Worm (Caenorhabditis elegans): Measurements from ENCODE around the gene F28A10.4.
"Not testable (repeated sequence)": the region's sequence is repeated elsewhere in the genome, so short reads cannot be mapped to it uniquely, and the experiment has no call there.

Gene F28A10.4

ce11 chrII:808457-808856 is 35.6 kb upstream of the F28A10.4 start, which contains the start of gene F46F5.11:
F46F5.11 (plus strand) TSS chrII:808757.
- no peak for TF ChIP-seq mdl-1 (tag; optimal IDR thresholded peaks at IDR 0.05)
- no peak for TF ChIP-seq pax-3 (tag; optimal IDR thresholded peaks at IDR 0.05)
- TF ChIP-seq tbx-2 (tag; optimal IDR thresholded peaks at IDR 0.05): no peak

- TF ChIP-seq rnt-1 (tag; optimal IDR thresholded peaks at IDR 0.05): no peak
- no peak for TF ChIP-seq C04F5.9 (tag; optimal IDR thresholded peaks at IDR 0.05)
- TF ChIP-seq dpl-1 (GFP tag; optimal IDR thresholded peaks at IDR 0.05): no peak
- TF ChIP-seq mef-2 (tag; optimal IDR thresholded peaks at IDR 0.05): no peak
- TF ChIP-seq ceh-8 (GFP tag; optimal IDR thresholded peaks at IDR 0.05): no peak
- TF ChIP-seq swsn-7 (tag; optimal IDR thresholded peaks at IDR 0.05): no peak
- TF ChIP-seq nhr-19 (GFP tag; conservative IDR thresholded peaks at IDR 0.05): no peak
- TF ChIP-seq sox-4 (tag; optimal IDR thresholded peaks at IDR 0.05): no peak
- no peak for TF ChIP-seq lin-39 (tag; optimal IDR thresholded peaks at IDR 0.05)
These were observed 31.2 kb upstream of the F28A10.4 start, which contains the start of gene F46F5.5 for ce11 chrII:812917-813316. F46F5.5 (minus strand) TSS chrII:813017.

DNA sequence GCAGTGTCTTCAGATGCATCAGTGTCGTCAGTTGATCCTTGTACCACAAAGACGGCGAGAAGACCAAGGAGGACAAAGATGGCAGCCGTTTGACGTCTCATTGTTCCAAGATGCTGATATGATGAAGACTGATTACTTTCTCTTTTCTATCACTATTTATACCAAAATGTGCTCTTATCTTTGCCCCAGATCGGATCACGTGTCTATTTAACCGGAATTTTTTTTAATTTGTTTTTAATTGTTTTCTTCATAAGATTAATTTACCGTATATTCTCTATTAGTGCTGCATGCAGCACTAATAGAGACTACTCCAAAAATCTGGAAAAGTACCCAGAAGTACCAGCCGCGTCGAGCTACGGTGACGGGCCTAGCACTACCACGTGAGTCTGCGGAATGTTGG is 29.3 kb upstream of the F28A10.4 start, which contains the start of gene msrp-3:
msrp-3 (minus strand) TSS at position 101 of the 400 bp plus-strand sequence.
- TF ChIP-seq ces-1 (GFP tag; optimal IDR thresholded peaks at IDR 0.05) (no peak), aha-1 (tag; optimal IDR thresholded peaks at IDR 0.05) (no peak), mab-9 (GFP tag; IDR thresholded peaks at IDR 0.05) (no peak), nhr-85 (tag) (no peak), nhr-76 (tag; optimal IDR thresholded peaks at IDR 0.05) (no peak), efl-3 (GFP tag; optimal IDR thresholded peaks at IDR 0.05) (no peak), xbp-1 (tag; optimal IDR thresholded peaks at IDR 0.05) (no peak), ets-5 (GFP tag; IDR thresholded peaks at IDR 0.05) (no peak), hlh-4 (tag; optimal IDR thresholded peaks at IDR 0.05) (no peak), nhr-28 (tag; optimal IDR thresholded peaks at IDR 0.05) (no peak), rnt-1 (tag; optimal IDR thresholded peaks at IDR 0.05) (no peak), skn-1 (tag; optimal IDR thresholded peaks at IDR 0.05) (no peak), C04F5.9 (tag; optimal IDR thresholded peaks at IDR 0.05) (no peak)

ce11 chrII:820519-820918 is 23.6 kb upstream of the F28A10.4 start, which contains the start of gene F46F5.7:
F46F5.7 (minus strand) TSS chrII:820619.
- no peak for TF ChIP-seq C34B4.2 (tag; optimal IDR thresholded peaks at IDR 0.05)
- TF ChIP-seq C04F5.9 (tag; optimal IDR thresholded peaks at IDR 0.05): no peak
- no peak for TF ChIP-seq dpl-1 (GFP tag; optimal IDR thresholded peaks at IDR 0.05)
- no peak for TF ChIP-seq nhr-28 (tag; optimal IDR thresholded peaks at IDR 0.05)
- TF ChIP-seq fos-1 (tag; optimal IDR thresholded peaks at IDR 0.05): no peak

ce11 chrII:821514-821913 is 22.6 kb upstream of the F28A10.4 start, which contains the start of gene F46F5.8:
F46F5.8 (minus strand) TSS chrII:821614.
- no peak for TF ChIP-seq unc-130 (tag; optimal IDR thresholded peaks at IDR 0.05)
- no peak for TF ChIP-seq dpl-1 (GFP tag; optimal IDR thresholded peaks at IDR 0.05)

DNA sequence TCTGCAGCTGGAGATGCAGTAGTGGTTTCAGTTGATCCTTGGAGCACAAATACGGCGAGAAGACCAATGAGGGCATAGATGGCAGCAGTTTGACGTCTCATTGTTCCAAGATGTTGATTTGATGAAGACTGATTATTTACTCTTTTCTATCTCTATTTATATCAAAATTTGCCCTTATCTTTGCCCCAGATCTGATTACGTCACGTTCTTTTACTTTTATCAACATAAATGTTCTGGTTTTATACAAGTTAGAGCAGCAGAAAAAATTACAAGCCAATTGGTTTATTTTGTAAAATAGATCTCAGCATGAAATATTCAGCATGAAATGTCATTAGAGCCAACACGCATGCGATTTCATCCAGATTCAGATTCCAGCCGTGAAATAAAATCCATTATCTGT is 21.3 kb upstream of the F28A10.4 start, which contains the start of gene msrp-4:
msrp-4 (minus strand) TSS at position 101 of the 400 bp plus-strand sequence.
- not testable (repeated sequence) for TF ChIP-seq nhr-76, jun-1, pax-3 (tag; optimal IDR thresholded peaks at IDR 0.05)

ce11 chrII:823529-823928 is 20.5 kb upstream of the F28A10.4 start, which contains the start of gene F46F5.10:
F46F5.10 (plus strand) TSS chrII:823829.
- no peak for TF ChIP-seq sptf-1 (tag; optimal IDR thresholded peaks at IDR 0.05)
- TF ChIP-seq nhr-19 (GFP tag; conservative IDR thresholded peaks at IDR 0.05): no peak
- no peak for TF ChIP-seq ets-5 (GFP tag; IDR thresholded peaks at IDR 0.05)
- no peak for TF ChIP-seq grh-1 (GFP tag; IDR thresholded peaks at IDR 0.05)
- TF ChIP-seq irx-1 (tag; optimal IDR thresholded peaks at IDR 0.05): no peak
- TF ChIP-seq Y116A8C.19 (tag; optimal IDR thresholded peaks at IDR 0.05; ENCODE audit: borderline replicate concordance): no peak
- TF ChIP-seq nhr-77 (tag; optimal IDR thresholded peaks at IDR 0.05): no peak
- no peak for TF ChIP-seq jun-1 (tag; optimal IDR thresholded peaks at IDR 0.05)
- TF ChIP-seq ceh-82 (tag; optimal IDR thresholded peaks at IDR 0.05): no peak
- TF ChIP-seq C04F5.9 (tag; optimal IDR thresholded peaks at IDR 0.05): no peak
- TF ChIP-seq alr-1 (tag; optimal IDR thresholded peaks at IDR 0.05; ENCODE audit: borderline replicate concordance): no peak
- no peak for TF ChIP-seq mab-9 (GFP tag; IDR thresholded peaks at IDR 0.05)
- TF ChIP-seq nhr-28 (tag; optimal IDR thresholded peaks at IDR 0.05): no peak
- no peak for TF ChIP-seq hpl-2 (GFP tag; optimal IDR thresholded peaks at IDR 0.05)
- TF ChIP-seq lin-14 (GFP tag; optimal IDR thresholded peaks at IDR 0.05): no peak
- no peak for TF ChIP-seq nhr-237 (tag; optimal IDR thresholded peaks at IDR 0.05)
- TF ChIP-seq tbx-2 (tag; optimal IDR thresholded peaks at IDR 0.05): no peak
- TF ChIP-seq lin-39 (tag; optimal IDR thresholded peaks at IDR 0.05): no peak

All from whole organism, L1 larva.